Fruit fly (Drosophila melanogaster): ENCODE data around the gene Psa.

Gene Psa

dm6 chr3L:1502086-1502893 is at the start of gene Psa, which contains the start of gene hfp:
Gene Psa, plus strand, starts transcription at chr3L:1502843.
Gene hfp, minus strand, starts transcription at chr3L:1502590.
- TF ChIP-seq CG14711 (tag; optimal IDR thresholded peaks at IDR 0.05) (no peak), cic (GFP tag; optimal IDR thresholded peaks at IDR 0.05) (no peak), CG11617 (GFP tag; optimal IDR thresholded peaks at IDR 0.05) (peak; percentile 2), CG12768 (GFP tag; optimal IDR thresholded peaks at IDR 0.05) (no peak), tj (GFP tag; optimal IDR thresholded peaks at IDR 0.05) (peak; percentile 38), bab1 (GFP tag; optimal IDR thresholded peaks at IDR 0.05) (peak; percentile 33)

dm6 chr3L:1457281-1457680 is 45.4 kb upstream of the Psa start:
- TF ChIP-seq CG14711 (tag; optimal IDR thresholded peaks at IDR 0.05) = no peak
- TF ChIP-seq Mnt (GFP tag; optimal IDR thresholded peaks at IDR 0.05) = no peak
- no peak for TF ChIP-seq kay (GFP tag; ENCODE audit: borderline replicate concordance)
- no peak for TF ChIP-seq Clk (GFP tag; optimal IDR thresholded peaks at IDR 0.05)
- TF ChIP-seq CG1620 (GFP tag; optimal IDR thresholded peaks at IDR 0.05) = no peak
- TF ChIP-seq CG5204 (GFP tag; optimal IDR thresholded peaks at IDR 0.05) = no peak
- peak; percentile 59 for TF ChIP-seq tj (GFP tag; optimal IDR thresholded peaks at IDR 0.05)

- TF ChIP-seq CG14711 (tag; optimal IDR thresholded peaks at IDR 0.05) = no peak
- no peak for TF ChIP-seq CG12768 (GFP tag; optimal IDR thresholded peaks at IDR 0.05)
- TF ChIP-seq Clk (GFP tag; optimal IDR thresholded peaks at IDR 0.05) = no peak
- TF ChIP-seq kay (GFP tag; ENCODE audit: borderline replicate concordance) = no peak
- TF ChIP-seq Crg-1 (GFP tag; optimal IDR thresholded peaks at IDR 0.05) = no peak
- TF ChIP-seq bab1 (GFP tag; optimal IDR thresholded peaks at IDR 0.05) = no peak
These were observed 44.5 kb upstream of the Psa start for dm6 chr3L:1457998-1458728.

- no peak for TF ChIP-seq CG11617 (GFP tag; optimal IDR thresholded peaks at IDR 0.05)
These were observed 40.8 kb upstream of the Psa start for dm6 chr3L:1461831-1462230.

- peak; percentile 23 for TF ChIP-seq Mnt (GFP tag; optimal IDR thresholded peaks at IDR 0.05)
- TF ChIP-seq cnc (optimal IDR thresholded peaks at IDR 0.05) = no peak
- TF ChIP-seq bab1 (GFP tag; optimal IDR thresholded peaks at IDR 0.05) = peak; percentile 36
- TF ChIP-seq toe (GFP tag; optimal IDR thresholded peaks at IDR 0.05) = no peak
- TF ChIP-seq Clk (GFP tag; optimal IDR thresholded peaks at IDR 0.05) = no peak
These were observed 39.1 kb upstream of the Psa start, which contains the start of gene rho for dm6 chr3L:1463547-1463946. Gene rho, plus strand, starts transcription at chr3L:1463811.

dm6 chr3L:1464465-1464864 is 38.2 kb upstream of the Psa start:
- TF ChIP-seq tj (GFP tag; optimal IDR thresholded peaks at IDR 0.05) = no peak
- TF ChIP-seq cnc (optimal IDR thresholded peaks at IDR 0.05) = no peak
- TF ChIP-seq CG7045 (GFP tag; optimal IDR thresholded peaks at IDR 0.05) = no peak
- TF ChIP-seq Mnt (GFP tag; optimal IDR thresholded peaks at IDR 0.05) = no peak
- TF ChIP-seq ovo (GFP tag; optimal IDR thresholded peaks at IDR 0.05) = no peak
- TF ChIP-seq CG1620 (GFP tag; optimal IDR thresholded peaks at IDR 0.05) = no peak

dm6 chr3L:1469241-1469640 is 33.4 kb upstream of the Psa start:
- TF ChIP-seq CG7045 (GFP tag; optimal IDR thresholded peaks at IDR 0.05) = no peak
- TF ChIP-seq pad (GFP tag; optimal IDR thresholded peaks at IDR 0.05) = no peak
- TF ChIP-seq Hr96 (GFP tag; optimal IDR thresholded peaks at IDR 0.05) = no peak
- TF ChIP-seq tj (GFP tag; optimal IDR thresholded peaks at IDR 0.05) = no peak
- TF ChIP-seq CG33017 (tag; optimal IDR thresholded peaks at IDR 0.05) = no peak
- no peak for TF ChIP-seq Clk (GFP tag; optimal IDR thresholded peaks at IDR 0.05)
- TF ChIP-seq bab1 (GFP tag; optimal IDR thresholded peaks at IDR 0.05) = no peak
- no peak for TF ChIP-seq ovo (GFP tag; optimal IDR thresholded peaks at IDR 0.05)
- no peak for TF ChIP-seq CG12768 (GFP tag; optimal IDR thresholded peaks at IDR 0.05)
- no peak for TF ChIP-seq Mnt (GFP tag; optimal IDR thresholded peaks at IDR 0.05)
- TF ChIP-seq kay (GFP tag; ENCODE audit: borderline replicate concordance) = no peak
- TF ChIP-seq CG14711 (tag; optimal IDR thresholded peaks at IDR 0.05) = no peak
- no peak for TF ChIP-seq cic (GFP tag; optimal IDR thresholded peaks at IDR 0.05)
- TF ChIP-seq CG11617 (GFP tag; optimal IDR thresholded peaks at IDR 0.05) = no peak
- no peak for TF ChIP-seq toe (GFP tag; optimal IDR thresholded peaks at IDR 0.05)
- no peak for TF ChIP-seq Crg-1 (GFP tag; optimal IDR thresholded peaks at IDR 0.05)
- TF ChIP-seq CG7101 (tag; optimal IDR thresholded peaks at IDR 0.05) = no peak

Measured in whole organism, adult.